Fruit fly (Drosophila melanogaster) whole organism, embryonic: ENCODE measurements around the gene JMJD5.

Source experiments
- CG10431 ChIP-seq: fragments of 200-800 bp; sonication (Bioruptor generic); optimal IDR thresholded peaks from 3 replicates; lab custom pipeline; 2018; ENCODE audit warnings: missing biosample characterization, mild to moderate bottlenecking, missing genetic modification characterization
- CG10543 ChIP-seq: fragments of 200-800 bp; sonication (Bioruptor generic); optimal IDR thresholded peaks from 3 replicates; lab custom pipeline; 2017; ENCODE audit warnings: missing biosample characterization, mild to moderate bottlenecking, missing genetic modification characterization, moderate library complexity
- CG11723 ChIP-seq: fragments of 200-800 bp; sonication (Bioruptor generic); optimal IDR thresholded peaks from 2 replicates; lab custom pipeline; 2017; ENCODE audit warnings: missing biosample characterization, mild to moderate bottlenecking, missing genetic modification characterization
- CG14710 ChIP-seq: fragments of 200-800 bp; sonication (Bioruptor generic); optimal IDR thresholded peaks from 3 replicates; lab custom pipeline; 2019; ENCODE audit warnings: missing biosample characterization, mild to moderate bottlenecking, missing genetic modification characterization, moderate library complexity
- CG14965 ChIP-seq: fragments of 200-800 bp; sonication (Bioruptor generic); optimal IDR thresholded peaks from 2 replicates; lab custom pipeline; 2016; ENCODE audit warnings: missing biosample characterization, missing genetic modification characterization, borderline replicate concordance
- CG15514 ChIP-seq: fragments of 200-800 bp; sonication (Bioruptor generic); optimal IDR thresholded peaks from 3 replicates; lab custom pipeline; 2017; ENCODE audit warnings: missing biosample characterization, missing genetic modification characterization, mild to moderate bottlenecking, moderate library complexity, missing genetic modification reagents
- CG17359 ChIP-seq: fragments of 200-800 bp; sonication (Bioruptor generic); optimal IDR thresholded peaks from 3 replicates; lab custom pipeline; 2018; ENCODE audit warnings: missing biosample characterization, mild to moderate bottlenecking, missing genetic modification characterization, moderate library complexity
- CG1792 ChIP-seq: fragments of 200-800 bp; sonication (Bioruptor generic); optimal IDR thresholded peaks from 2 replicates; lab custom pipeline; 2016; ENCODE audit warnings: missing biosample characterization, missing genetic modification characterization
- CG18599 ChIP-seq: fragments of 200-800 bp; sonication (Bioruptor generic); optimal IDR thresholded peaks from 3 replicates; lab custom pipeline; 2017; ENCODE audit warnings: missing biosample characterization, missing genetic modification characterization, mild to moderate bottlenecking, moderate library complexity, missing genetic modification reagents
- CG18619 ChIP-seq: fragments of 200-800 bp; sonication (Bioruptor generic); optimal IDR thresholded peaks from 3 replicates; lab custom pipeline; 2017; ENCODE audit warnings: missing biosample characterization, mild to moderate bottlenecking, missing genetic modification characterization
- CG2199 ChIP-seq: fragments of 200-800 bp; sonication (Bioruptor generic); IDR thresholded peaks from 3 replicates; pipeline ENCODE4 v1.3.6; 2022; ENCODE audit warnings: missing biosample characterization, missing genetic modification characterization
- CG3065 ChIP-seq: fragments of 200-800 bp; sonication (Bioruptor generic); optimal IDR thresholded peaks from 2 replicates; lab custom pipeline; 2016; ENCODE audit warnings: missing biosample characterization, missing genetic modification characterization
- CG32532 ChIP-seq: fragments of 200-800 bp; sonication (Bioruptor generic); IDR thresholded peaks from 2 replicates; pipeline ENCODE4 v1.3.6; 2022; ENCODE audit warnings: missing biosample characterization, missing genetic modification characterization
- CG33213 ChIP-seq: fragments of 200-800 bp; sonication (Bioruptor generic); optimal IDR thresholded peaks from 3 replicates; lab custom pipeline; 2016; ENCODE audit warnings: missing biosample characterization, missing genetic modification characterization
- CG3726 ChIP-seq: fragments of 200-800 bp; sonication (Bioruptor generic); IDR thresholded peaks from 3 replicates; pipeline ENCODE4, ENCODE4 v1.3.6; 2022; ENCODE audit warnings: missing biosample characterization, missing genetic modification characterization
- CG6791 ChIP-seq: fragments of 200-800 bp; sonication (Bioruptor generic); IDR thresholded peaks from 3 replicates; pipeline ENCODE4 v1.3.6; 2022; ENCODE audit warnings: missing biosample characterization, missing genetic modification characterization; ENCODE audit not compliant: partially characterized antibody
- CG6854 ChIP-seq: fragments of 200-800 bp; sonication (Bioruptor generic); optimal IDR thresholded peaks from 3 replicates; lab custom pipeline; 2017; ENCODE audit warnings: missing biosample characterization, mild to moderate bottlenecking, missing genetic modification characterization
- CG8944 ChIP-seq: fragments of 200-800 bp; sonication (Bioruptor generic); optimal IDR thresholded peaks from 3 replicates; lab custom pipeline; 2016; ENCODE audit warnings: missing biosample characterization, missing genetic modification characterization
- CHES-1-like ChIP-seq: fragments of 200-800 bp; sonication (Bioruptor generic); optimal IDR thresholded peaks from 2 replicates; lab custom pipeline; 2016; ENCODE audit warnings: missing biosample characterization, missing genetic modification characterization
- CrebB ChIP-seq: fragments of 200-800 bp; sonication (Bioruptor generic); optimal IDR thresholded peaks from 3 replicates; lab custom pipeline; 2018; ENCODE audit warnings: missing biosample characterization, mild to moderate bottlenecking, missing genetic modification characterization
- Dad ChIP-seq: fragments of 200-800 bp; sonication (Bioruptor generic); optimal IDR thresholded peaks from 3 replicates; lab custom pipeline; 2016; ENCODE audit warnings: missing biosample characterization, missing genetic modification characterization
- Deaf1 ChIP-seq: fragments of 200-800 bp; optimal IDR thresholded peaks from 3 replicates; lab custom pipeline; 2019; ENCODE audit warnings: missing biosample characterization, mild to moderate bottlenecking, missing genetic modification characterization, moderate library complexity
- H2.0 ChIP-seq: fragments of 200-800 bp; sonication (Bioruptor generic); IDR thresholded peaks from 2 replicates; pipeline ENCODE4 v1.3.6; 2022; ENCODE audit warnings: missing biosample characterization, missing genetic modification characterization
- HHEX ChIP-seq: fragments of 200-800 bp; sonication (Bioruptor generic); optimal IDR thresholded peaks from 3 replicates; lab custom pipeline; 2017; ENCODE audit warnings: missing biosample characterization, mild to moderate bottlenecking, missing genetic modification characterization, missing genetic modification reagents
- Hand ChIP-seq: fragments of 200-800 bp; sonication (Bioruptor generic); optimal IDR thresholded peaks from 2 replicates; lab custom pipeline; 2017; ENCODE audit warnings: mild to moderate bottlenecking, missing biosample characterization, missing genetic modification reagents, missing genetic modification characterization
- Hr78 ChIP-seq, 2 experiments: fragments of 200-800 bp in 1 of 2; fragments of >200 bp in 1 of 2; sonication (Bioruptor generic) in 1 of 2; optimal IDR thresholded peaks; 2 replicates each; lab custom pipeline; 2017 to 2019; ENCODE audit warnings: missing biosample characterization in 2 of 2, missing genetic modification characterization in 2 of 2, mild to moderate bottlenecking in 1 of 2, moderate library complexity in 1 of 2
- MTF-1 ChIP-seq: fragments of 200-800 bp; sonication (Bioruptor generic); optimal IDR thresholded peaks from 2 replicates; lab custom pipeline; 2018; ENCODE audit warnings: missing biosample characterization, mild to moderate bottlenecking, missing genetic modification characterization, borderline replicate concordance
- Mes4 ChIP-seq: fragments of 200-800 bp; sonication (Bioruptor generic); optimal IDR thresholded peaks from 2 replicates; lab custom pipeline; 2016; ENCODE audit warnings: missing biosample characterization, missing genetic modification characterization
- Nf-YB ChIP-seq: fragments of 200-800 bp; sonication (Bioruptor generic); optimal IDR thresholded peaks from 3 replicates; lab custom pipeline; 2019; ENCODE audit warnings: missing biosample characterization, mild to moderate bottlenecking, missing genetic modification characterization, moderate library complexity
- PHDP ChIP-seq: fragments of 200-800 bp; sonication (Bioruptor generic); optimal IDR thresholded peaks from 3 replicates; lab custom pipeline; 2018; ENCODE audit warnings: missing biosample characterization, mild to moderate bottlenecking, missing genetic modification characterization, moderate library complexity
- ac ChIP-seq: fragments of 200-800 bp; sonication (Bioruptor generic); optimal IDR thresholded peaks from 3 replicates; lab custom pipeline; 2017; ENCODE audit warnings: missing biosample characterization, mild to moderate bottlenecking, missing genetic modification characterization
- al ChIP-seq: fragments of 200-800 bp; sonication (Bioruptor generic); IDR thresholded peaks from 2 replicates; pipeline ENCODE4 v1.3.6; 2022; ENCODE audit warnings: missing biosample characterization, missing genetic modification characterization
- bigmax ChIP-seq: fragments of 200-800 bp; sonication (Bioruptor generic); optimal IDR thresholded peaks from 2 replicates; lab custom pipeline; 2018; ENCODE audit warnings: missing biosample characterization, mild to moderate bottlenecking, missing genetic modification characterization
- cad ChIP-seq: fragments of >200 bp; optimal IDR thresholded peaks from 2 replicates; lab custom pipeline; 2017; ENCODE audit warnings: missing biosample characterization, missing genetic modification characterization
- cas ChIP-seq: fragments of 200-800 bp; sonication (Bioruptor generic); IDR thresholded peaks from 2 replicates; pipeline ENCODE4 v1.3.6; 2022; ENCODE audit warnings: missing biosample characterization, missing genetic modification characterization
- cwo ChIP-seq: fragments of 200-800 bp; sonication (Bioruptor generic); optimal IDR thresholded peaks from 3 replicates; lab custom pipeline; 2017; ENCODE audit warnings: missing biosample characterization, missing genetic modification characterization, mild to moderate bottlenecking, moderate library complexity, missing genetic modification reagents
- fd64A ChIP-seq: fragments of 200-800 bp; sonication (Bioruptor generic); optimal IDR thresholded peaks from 3 replicates; lab custom pipeline; 2018; ENCODE audit warnings: missing biosample characterization, mild to moderate bottlenecking, missing genetic modification characterization
- her ChIP-seq: fragments of 200-800 bp; sonication (Bioruptor generic); optimal IDR thresholded peaks from 2 replicates; lab custom pipeline; 2016; ENCODE audit warnings: missing biosample characterization, missing genetic modification characterization
- kah ChIP-seq: fragments of 200-800 bp; sonication (Bioruptor generic); optimal IDR thresholded peaks from 2 replicates; lab custom pipeline; 2018; ENCODE audit warnings: missing biosample characterization, mild to moderate bottlenecking, missing genetic modification characterization
- kni ChIP-seq: fragments of 200-800 bp; sonication (Bioruptor generic); optimal IDR thresholded peaks from 3 replicates; lab custom pipeline; 2017; ENCODE audit warnings: mild to moderate bottlenecking, missing biosample characterization, missing genetic modification reagents, missing genetic modification characterization
- maf-S ChIP-seq: fragments of 200-800 bp; sonication (Bioruptor generic); optimal IDR thresholded peaks from 2 replicates; lab custom pipeline; 2016; ENCODE audit warnings: missing biosample characterization, missing genetic modification characterization
- pzg ChIP-seq: fragments of 200-800 bp; sonication (Bioruptor generic); optimal IDR thresholded peaks from 3 replicates; lab custom pipeline; 2018; ENCODE audit warnings: missing biosample characterization, mild to moderate bottlenecking, missing genetic modification characterization, moderate library complexity
- ro ChIP-seq: fragments of 200-800 bp; sonication (Bioruptor generic); IDR thresholded peaks from 2 replicates; pipeline ENCODE4 v1.3.6; 2022; ENCODE audit warnings: missing biosample characterization, missing genetic modification characterization
- salm ChIP-seq: fragments of 200-800 bp; sonication (Bioruptor generic); optimal IDR thresholded peaks from 2 replicates; lab custom pipeline; 2018; ENCODE audit warnings: missing biosample characterization, mild to moderate bottlenecking, missing genetic modification characterization
- shn ChIP-seq: fragments of 200-800 bp; sonication (Bioruptor generic); optimal IDR thresholded peaks from 3 replicates; lab custom pipeline; 2016; ENCODE audit warnings: missing biosample characterization, missing genetic modification characterization
- sob ChIP-seq: fragments of 200-800 bp; sonication (Bioruptor generic); IDR thresholded peaks from 2 replicates; pipeline ENCODE4 v1.3.6; 2022; ENCODE audit warnings: missing biosample characterization, missing genetic modification characterization
- ssp ChIP-seq: fragments of 200-800 bp; sonication (Bioruptor generic); IDR thresholded peaks from 2 replicates; pipeline ENCODE4 v1.3.6; 2022; ENCODE audit warnings: missing biosample characterization, missing genetic modification characterization
- sug ChIP-seq: fragments of 200-800 bp; optimal IDR thresholded peaks from 2 replicates; lab custom pipeline; 2019; ENCODE audit warnings: missing biosample characterization, mild to moderate bottlenecking, missing genetic modification characterization, moderate library complexity
- vvl ChIP-seq: fragments of 200-800 bp; sonication (Bioruptor generic); IDR thresholded peaks from 2 replicates; pipeline ENCODE4 v1.3.6; 2022; ENCODE audit warnings: missing biosample characterization, missing genetic modification characterization

JMJD5 gene

DNA sequence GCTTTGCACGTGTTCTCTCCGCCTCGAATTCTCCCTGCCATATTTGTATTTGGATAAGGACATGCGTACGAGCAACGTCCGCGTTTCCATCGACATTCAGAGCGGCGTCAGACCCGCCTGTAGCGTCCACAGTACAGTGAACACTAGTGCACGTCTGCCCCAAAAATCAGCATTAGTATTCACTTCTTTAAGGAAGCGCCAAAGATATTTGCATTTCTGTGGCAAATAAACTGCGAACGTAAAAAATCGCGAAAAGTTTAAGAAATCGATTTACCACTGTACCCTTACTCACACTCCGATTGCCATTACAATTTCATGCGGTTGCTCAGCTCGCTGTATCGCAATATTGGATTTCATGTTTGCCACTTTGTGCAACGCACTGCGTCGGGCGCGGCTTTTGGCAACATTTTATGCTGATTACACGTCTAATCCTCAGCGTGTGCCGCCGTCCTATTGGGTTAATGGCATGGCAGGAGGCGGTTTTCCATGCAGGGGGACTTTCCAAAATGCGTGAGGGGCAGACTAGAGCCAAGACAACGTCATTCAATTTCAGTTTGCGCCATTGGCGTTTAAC, 38.4 kb downstream of the JMJD5 start (continued):
- TF ChIP-seq Deaf1 (tag; lab: Kevin White, UChicago) = peak; percentile 62
- TF ChIP-seq CG32532 (GFP tag; lab: Robert Waterston, UW) = peak; percentile 92
- TF ChIP-seq pzg (GFP tag; lab: Kevin White, UChicago) = no peak
- peak; percentile 95 for TF ChIP-seq CG18599
- peak; percentile 76 for TF ChIP-seq shn
- TF ChIP-seq Dad (GFP tag; lab: Kevin White, UChicago) = peak; percentile 90
- TF ChIP-seq al (GFP tag; lab: Robert Waterston, UW) = peak; percentile 63
- TF ChIP-seq CG10543 (GFP tag; lab: Kevin White, UChicago) = peak; percentile 84
- peak; percentile 91 for TF ChIP-seq CG33213 (GFP tag; lab: Kevin White, UChicago)
- peak; percentile 60 for TF ChIP-seq CG3065 (GFP tag; lab: Kevin White, UChicago)
- TF ChIP-seq CG3726 (GFP tag; lab: Robert Waterston, UW) = peak; percentile 85
- peak; percentile 80 for TF ChIP-seq ssp (GFP tag; lab: Robert Waterston, UW)
- TF ChIP-seq H2.0 (GFP tag; lab: Robert Waterston, UW) = peak; percentile 93
- TF ChIP-seq bigmax (GFP tag; lab: Kevin White, UChicago) = no peak
- peak; percentile 93 for TF ChIP-seq sob (GFP tag; lab: Robert Waterston, UW)
- TF ChIP-seq CG1792 (GFP tag; lab: Kevin White, UChicago) = peak; percentile 69
- TF ChIP-seq CG15514 (GFP tag; lab: Kevin White, UChicago) = peak; percentile 77
- peak; percentile 76 for TF ChIP-seq CG11723 (GFP tag; lab: Kevin White, UChicago)
- TF ChIP-seq CG8944 (GFP tag; lab: Kevin White, UChicago) = peak; percentile 89
- peak; percentile 80 for TF ChIP-seq CG18619 (GFP tag; lab: Kevin White, UChicago)
- TF ChIP-seq cad (GFP tag; lab: Kevin White, UChicago) = no peak
- peak; percentile 96 for TF ChIP-seq vvl (GFP tag; lab: Robert Waterston, UW)
- TF ChIP-seq CG14710 = peak; percentile 55
- no peak for TF ChIP-seq CG14965 (GFP tag; lab: Kevin White, UChicago)
- TF ChIP-seq CG17359 (tag; lab: Kevin White, UChicago) = peak; percentile 88
- TF ChIP-seq fd64A = peak; percentile 80
- peak; percentile 85 for TF ChIP-seq HHEX (GFP tag; lab: Kevin White, UChicago)
- peak; percentile 57 for TF ChIP-seq CG10431 (GFP tag; lab: Kevin White, UChicago)
- peak; percentile 69 for TF ChIP-seq ro (GFP tag; lab: Robert Waterston, UW)
- peak; percentile 67; the same call in 1 of the 2 replicates for TF ChIP-seq cas (GFP tag; lab: Robert Waterston, UW)
- TF ChIP-seq CG6854 (GFP tag; lab: Kevin White, UChicago) = peak; percentile 78
- TF ChIP-seq Mes4 (GFP tag; lab: Kevin White, UChicago) = peak; percentile 74
- peak; percentile 62 for TF ChIP-seq salm (tag; lab: Kevin White, UChicago)
- peak; percentile 72 for TF ChIP-seq cwo (GFP tag; lab: Kevin White, UChicago)
- TF ChIP-seq Nf-YB = peak; percentile 55
- peak; percentile 87 for TF ChIP-seq PHDP (tag; lab: Kevin White, UChicago)
- TF ChIP-seq CG2199 = peak; percentile 94
- no peak for TF ChIP-seq CG6791 (GFP tag; lab: Robert Waterston, UW)
- TF ChIP-seq CHES-1-like = peak; percentile 85
- TF ChIP-seq Hand (GFP tag; lab: Kevin White, UChicago) = peak; percentile 83
- peak; percentile 83 for TF ChIP-seq CrebB (tag; lab: Kevin White, UChicago)
- TF ChIP-seq maf-S (GFP tag; lab: Kevin White, UChicago) = peak; percentile 91
- peak; percentile 31 for TF ChIP-seq ac
- TF ChIP-seq MTF-1 (GFP tag; lab: Kevin White, UChicago) = peak; percentile 67
- peak; percentile 76 for TF ChIP-seq sug
- peak; percentile 52 for TF ChIP-seq kah (GFP tag; lab: Kevin White, UChicago)
- peak; percentile 92 for TF ChIP-seq her
- peak in 1 of 2 experiments; percentile 56 for TF ChIP-seq Hr78 (GFP tag; optimal IDR thresholded peaks at IDR 0.05; lab: Kevin White, UChicago)
- peak; percentile 39 for TF ChIP-seq kni (GFP tag; lab: Kevin White, UChicago)
